Worm (Caenorhabditis elegans): Measurements from ENCODE around the gene C42D8.1.

Gene C42D8.1

DNA sequence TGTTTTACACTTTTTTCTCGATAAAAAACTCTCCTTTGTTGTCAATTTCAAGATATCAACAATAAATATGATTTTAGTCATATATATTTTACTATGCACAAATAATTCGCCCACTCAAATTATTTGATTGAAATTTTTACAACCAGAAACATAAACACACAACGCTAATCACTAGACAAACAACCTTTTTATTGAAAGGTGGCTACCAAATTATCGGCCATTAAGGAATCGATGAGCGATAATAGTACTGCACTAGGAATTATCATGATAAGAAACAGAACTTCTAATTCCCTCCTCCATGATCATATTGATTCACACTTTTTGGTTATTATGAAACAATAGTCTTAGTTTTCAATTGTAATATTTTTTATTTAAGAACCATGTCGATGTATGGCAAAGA is at the start of gene C42D8.1:
TSS of gene C42D8.1 (plus strand) at position 377 of the 400 bp plus-strand sequence.
- TF ChIP-seq F13C5.2 (tag; optimal IDR thresholded peaks at IDR 0.05), result no peak
- TF ChIP-seq scrt-1 (GFP tag; IDR thresholded peaks at IDR 0.05), result no peak
- TF ChIP-seq pes-1 (GFP tag; IDR thresholded peaks at IDR 0.05), result no peak
- TF ChIP-seq tra-4 (tag; optimal IDR thresholded peaks at IDR 0.05), result no peak
- no peak for TF ChIP-seq ceh-36 (tag; optimal IDR thresholded peaks at IDR 0.05)
- TF ChIP-seq tbx-11 (GFP tag; IDR thresholded peaks at IDR 0.05), result no peak
- TF ChIP-seq B0310.2 (tag; optimal IDR thresholded peaks at IDR 0.05), result no peak
- no peak for TF ChIP-seq hmg-4 (GFP tag; optimal IDR thresholded peaks at IDR 0.05)
- TF ChIP-seq hnd-1 (tag; optimal IDR thresholded peaks at IDR 0.05), result no peak
- no peak for TF ChIP-seq ama-1 (optimal IDR thresholded peaks at IDR 0.05)
- no peak for TF ChIP-seq hmbx-1 (tag; optimal IDR thresholded peaks at IDR 0.05)
- no peak for TF ChIP-seq tbx-37 (GFP tag; conservative IDR thresholded peaks at IDR 0.05)
- TF ChIP-seq ceh-13 (GFP tag; optimal IDR thresholded peaks at IDR 0.05), result no peak
- no peak for TF ChIP-seq aly-1 (tag; optimal IDR thresholded peaks at IDR 0.05)
- TF ChIP-seq ets-7 (tag; optimal IDR thresholded peaks at IDR 0.05), result no peak
- no peak for TF ChIP-seq flt-1 (GFP tag; IDR thresholded peaks at IDR 0.05)
- no peak for TF ChIP-seq sea-1 (GFP tag; conservative IDR thresholded peaks at IDR 0.05)

DNA sequence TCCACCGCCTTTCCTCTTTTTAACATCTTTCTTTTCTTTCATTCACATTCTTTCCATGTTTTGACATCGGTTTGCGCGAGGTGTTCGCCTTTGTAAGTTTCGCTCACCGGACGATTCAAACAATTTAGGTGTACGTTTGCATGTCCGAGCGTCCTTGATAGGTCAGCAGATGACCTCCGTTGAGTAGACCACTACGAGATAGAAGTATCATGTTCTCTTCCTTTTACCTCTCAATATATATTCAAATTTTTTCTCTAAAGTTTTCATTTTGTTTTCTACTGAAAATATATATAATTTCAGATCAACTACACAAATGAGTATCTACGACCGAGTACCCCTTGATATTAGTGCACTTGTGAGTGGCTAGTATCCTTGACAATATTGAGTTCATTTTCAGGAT is 48.5 kb upstream of the C42D8.1 start, which contains the start of gene C24H10.3:
TSS of gene C24H10.3 (plus strand) at position 301 of the 400 bp plus-strand sequence.
- TF ChIP-seq tra-4 (tag; optimal IDR thresholded peaks at IDR 0.05), result no peak
- TF ChIP-seq pes-1 (GFP tag; IDR thresholded peaks at IDR 0.05), result no peak
- TF ChIP-seq hnd-1 (tag; optimal IDR thresholded peaks at IDR 0.05), result no peak
- TF ChIP-seq ama-1 (optimal IDR thresholded peaks at IDR 0.05), result no peak
- TF ChIP-seq hmbx-1 (tag; optimal IDR thresholded peaks at IDR 0.05), result no peak
- no peak for TF ChIP-seq ets-7 (tag; optimal IDR thresholded peaks at IDR 0.05)

DNA sequence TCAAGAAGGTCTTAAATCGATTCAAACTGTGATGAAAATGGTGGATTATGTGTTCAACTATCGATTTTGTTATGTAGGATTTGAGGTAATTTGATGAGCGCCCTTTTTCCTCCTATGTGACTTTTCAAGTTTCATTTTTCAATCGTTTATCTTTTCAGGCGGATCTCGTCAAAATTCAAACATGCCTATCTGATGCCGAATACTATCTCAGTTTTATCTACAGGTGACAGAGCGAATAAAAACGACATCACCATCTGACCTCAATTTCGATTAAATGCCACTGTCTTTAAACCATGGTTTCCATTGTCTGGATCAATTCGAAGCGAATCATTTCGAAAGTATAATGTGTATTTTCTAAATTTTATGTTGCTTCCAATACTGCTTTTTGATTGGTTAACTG is 47.5 kb upstream of the C42D8.1 start:
- TF ChIP-seq tbx-11 (GFP tag; IDR thresholded peaks at IDR 0.05) (no peak), B0310.2 (tag; optimal IDR thresholded peaks at IDR 0.05) (no peak), hmg-4 (GFP tag; optimal IDR thresholded peaks at IDR 0.05) (no peak), ama-1 (optimal IDR thresholded peaks at IDR 0.05) (no peak), hmbx-1 (tag; optimal IDR thresholded peaks at IDR 0.05) (no peak), ceh-13 (GFP tag; optimal IDR thresholded peaks at IDR 0.05) (no peak), hnd-1 (tag; optimal IDR thresholded peaks at IDR 0.05) (no peak), tbx-37 (GFP tag; conservative IDR thresholded peaks at IDR 0.05) (no peak), pes-1 (GFP tag; IDR thresholded peaks at IDR 0.05) (no peak), ceh-36 (tag; optimal IDR thresholded peaks at IDR 0.05) (no peak), tra-4 (tag; optimal IDR thresholded peaks at IDR 0.05) (no peak)

DNA sequence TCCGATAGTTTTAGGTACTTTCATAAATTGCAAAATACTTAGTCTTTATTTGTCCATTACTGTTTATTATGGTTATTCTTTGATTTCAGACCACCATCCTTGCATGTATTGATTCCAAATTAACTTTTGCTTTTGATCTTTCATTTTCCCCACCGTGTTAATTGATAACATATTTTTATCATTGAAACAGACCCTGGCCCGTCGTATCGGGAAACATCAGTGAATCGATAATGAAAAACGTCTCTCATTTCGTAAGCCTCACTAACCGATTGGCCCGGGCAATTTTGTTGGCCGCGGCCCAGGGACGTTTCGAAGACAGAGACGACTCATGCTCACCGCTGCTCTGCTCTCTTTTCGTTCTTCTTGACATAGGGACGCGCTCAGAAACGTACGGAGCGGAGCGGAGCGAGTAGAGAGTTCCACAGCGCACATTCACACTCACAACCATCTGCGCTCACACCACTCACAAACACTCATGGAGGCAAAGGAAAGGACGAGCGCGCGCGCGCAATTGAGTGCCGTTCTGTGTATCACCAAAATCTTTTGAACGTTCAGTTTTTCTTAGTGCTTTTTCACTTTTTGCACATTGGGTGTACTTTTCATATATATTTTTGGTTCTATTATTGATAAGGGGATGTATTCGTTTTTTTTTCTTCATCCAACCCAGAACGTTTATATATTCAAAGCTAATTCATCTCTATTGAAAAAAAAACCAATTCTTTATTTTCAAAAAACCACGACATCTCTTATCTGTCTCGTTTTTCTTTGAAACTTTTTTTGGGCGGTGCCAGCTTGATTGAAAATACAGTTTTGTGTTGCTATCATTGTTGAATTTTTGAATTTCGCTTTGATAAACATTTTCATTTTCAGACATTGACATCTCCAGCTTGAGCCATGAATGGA is 45.3 kb upstream of the C42D8.1 start, which contains the start of gene C24H10.2:
TSS of gene C24H10.2 (plus strand) at position 853 of the 903 bp plus-strand sequence.
- TF ChIP-seq hmg-4 (GFP tag; optimal IDR thresholded peaks at IDR 0.05), result peak; percentile 70
- TF ChIP-seq ceh-36 (tag; optimal IDR thresholded peaks at IDR 0.05), result no peak
- TF ChIP-seq scrt-1 (GFP tag; IDR thresholded peaks at IDR 0.05), result no peak
- TF ChIP-seq sea-1 (GFP tag; conservative IDR thresholded peaks at IDR 0.05), result 0 out of 2 replicates have a peak, but pooled peaks have one; percentile 13
- TF ChIP-seq ceh-13 (GFP tag; optimal IDR thresholded peaks at IDR 0.05), result no peak
- no peak for TF ChIP-seq tbx-11 (GFP tag; IDR thresholded peaks at IDR 0.05)
- TF ChIP-seq ets-7 (tag; optimal IDR thresholded peaks at IDR 0.05), result no peak
- no peak for TF ChIP-seq hnd-1 (tag; optimal IDR thresholded peaks at IDR 0.05)
- TF ChIP-seq flt-1 (GFP tag; IDR thresholded peaks at IDR 0.05), result no peak
- TF ChIP-seq tra-4 (tag; optimal IDR thresholded peaks at IDR 0.05), result no peak
- no peak for TF ChIP-seq tbx-37 (GFP tag; conservative IDR thresholded peaks at IDR 0.05)
- TF ChIP-seq B0310.2 (tag; optimal IDR thresholded peaks at IDR 0.05), result no peak
- TF ChIP-seq aly-1 (tag; optimal IDR thresholded peaks at IDR 0.05), result peak; percentile 54
- TF ChIP-seq hmbx-1 (tag; optimal IDR thresholded peaks at IDR 0.05), result no peak
- TF ChIP-seq F13C5.2 (tag; optimal IDR thresholded peaks at IDR 0.05), result peak; percentile 80
- TF ChIP-seq ama-1 (optimal IDR thresholded peaks at IDR 0.05), result no peak
- no peak for TF ChIP-seq pes-1 (GFP tag; IDR thresholded peaks at IDR 0.05)

DNA sequence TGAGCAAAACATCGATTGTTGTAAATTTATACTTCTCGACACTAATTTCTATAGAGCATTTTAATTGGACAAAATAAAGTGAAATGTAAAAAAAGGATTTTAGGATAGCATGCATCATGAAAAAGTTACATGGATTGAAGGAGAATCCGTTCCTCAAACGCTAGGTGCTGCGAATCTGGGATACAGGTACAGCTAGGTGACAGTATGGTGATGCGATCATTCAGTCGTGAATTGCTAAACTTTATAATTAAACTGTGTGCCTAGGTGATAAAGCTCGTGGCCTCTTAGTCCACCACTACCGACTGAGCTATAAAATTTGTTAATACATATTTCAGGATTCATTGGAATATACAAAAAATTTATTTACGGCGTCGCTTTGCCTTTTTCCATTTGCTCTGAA is 42.7 kb upstream of the C42D8.1 start:
- no peak for TF ChIP-seq ceh-36 (tag; optimal IDR thresholded peaks at IDR 0.05)

DNA sequence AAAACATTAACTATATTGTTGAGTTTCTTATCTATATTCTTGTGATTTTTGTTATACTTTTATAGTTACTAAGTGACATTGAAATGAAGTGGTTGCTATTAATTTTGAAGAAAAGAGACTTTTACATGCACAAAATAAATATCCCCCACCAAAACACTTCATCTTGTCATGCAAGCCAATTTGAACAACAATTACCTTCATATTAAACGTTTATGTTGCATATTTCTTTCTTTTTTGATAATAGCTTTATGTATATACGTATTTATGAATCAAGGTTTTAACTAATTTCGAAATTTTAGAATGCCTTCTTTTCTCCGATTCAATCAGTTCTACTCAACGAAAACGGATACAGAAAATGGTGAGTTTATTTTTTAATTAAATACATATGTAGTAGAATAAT is 41.5 kb upstream of the C42D8.1 start, which contains the start of gene clc-7:
TSS of gene clc-7 (plus strand) at position 301 of the 400 bp plus-strand sequence.
- TF ChIP-seq ets-7 (tag; optimal IDR thresholded peaks at IDR 0.05) (no peak), tbx-37 (GFP tag; conservative IDR thresholded peaks at IDR 0.05) (no peak), sea-1 (GFP tag; conservative IDR thresholded peaks at IDR 0.05) (no peak), B0310.2 (tag; optimal IDR thresholded peaks at IDR 0.05) (no peak), aly-1 (tag; optimal IDR thresholded peaks at IDR 0.05) (no peak), ceh-13 (GFP tag; optimal IDR thresholded peaks at IDR 0.05) (no peak), flt-1 (GFP tag; IDR thresholded peaks at IDR 0.05) (no peak), ceh-36 (tag; optimal IDR thresholded peaks at IDR 0.05) (no peak), tbx-11 (GFP tag; IDR thresholded peaks at IDR 0.05) (no peak), scrt-1 (GFP tag; IDR thresholded peaks at IDR 0.05) (no peak), hmg-4 (GFP tag; optimal IDR thresholded peaks at IDR 0.05) (no peak), pes-1 (GFP tag; IDR thresholded peaks at IDR 0.05) (no peak), hnd-1 (tag; optimal IDR thresholded peaks at IDR 0.05) (no peak), tra-4 (tag; optimal IDR thresholded peaks at IDR 0.05) (no peak), ama-1 (optimal IDR thresholded peaks at IDR 0.05) (no peak), F13C5.2 (tag; optimal IDR thresholded peaks at IDR 0.05) (no peak), hmbx-1 (tag; optimal IDR thresholded peaks at IDR 0.05) (no peak)

DNA sequence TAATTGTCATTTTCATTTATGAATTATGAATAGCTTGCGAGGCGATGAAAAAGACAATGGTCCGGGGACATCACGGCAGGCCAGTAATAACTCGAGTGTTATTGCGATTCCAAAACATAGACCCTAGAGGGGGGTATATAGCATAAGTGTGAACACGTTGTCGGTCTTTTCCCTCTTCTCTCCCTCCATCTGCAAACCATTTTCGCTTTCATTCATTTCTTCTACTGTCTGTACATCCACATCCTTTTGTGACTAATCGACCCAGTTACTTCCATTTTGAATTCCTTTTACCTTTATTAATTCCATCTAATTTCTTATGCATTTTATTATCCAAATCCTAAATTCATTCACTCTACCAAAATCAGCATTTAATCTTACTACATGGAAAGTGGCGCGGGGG is 38.3 kb upstream of the C42D8.1 start:
- TF ChIP-seq flt-1 (GFP tag; IDR thresholded peaks at IDR 0.05) (no peak), aly-1 (tag; optimal IDR thresholded peaks at IDR 0.05) (no peak), ceh-13 (GFP tag; optimal IDR thresholded peaks at IDR 0.05) (no peak), hmbx-1 (tag; optimal IDR thresholded peaks at IDR 0.05) (no peak), scrt-1 (GFP tag; IDR thresholded peaks at IDR 0.05) (no peak), B0310.2 (tag; optimal IDR thresholded peaks at IDR 0.05) (no peak), ets-7 (tag; optimal IDR thresholded peaks at IDR 0.05) (no peak), ama-1 (optimal IDR thresholded peaks at IDR 0.05) (no peak), tra-4 (tag; optimal IDR thresholded peaks at IDR 0.05) (no peak), tbx-37 (GFP tag; conservative IDR thresholded peaks at IDR 0.05) (no peak), hnd-1 (tag; optimal IDR thresholded peaks at IDR 0.05) (no peak), tbx-11 (GFP tag; IDR thresholded peaks at IDR 0.05) (no peak)
